Fruit fly (Drosophila melanogaster): ENCODE results near the gene Creld.

DNA sequence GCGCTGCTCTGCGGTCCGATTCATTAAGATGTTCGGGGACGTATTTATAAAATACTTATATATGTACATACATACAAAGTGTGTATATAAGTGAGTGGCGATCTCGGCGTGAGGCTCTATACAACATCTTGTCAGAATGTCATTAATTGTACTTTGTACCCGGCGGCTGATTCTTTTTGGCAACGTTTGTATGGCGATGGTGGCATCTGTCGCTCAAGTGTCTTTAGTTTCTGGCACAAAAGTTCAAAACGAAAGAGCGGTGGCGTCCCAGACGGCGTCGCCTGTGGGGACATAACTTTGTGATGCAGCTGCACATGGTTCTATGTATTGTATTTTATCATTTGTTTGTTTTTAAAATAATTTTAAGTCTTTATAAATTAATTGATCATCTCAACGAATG, 9.2 kb upstream of the Creld start:
- no peak for TF ChIP-seq CG8478 (optimal IDR thresholded peaks at IDR 0.05)
- TF ChIP-seq Dll (optimal IDR thresholded peaks at IDR 0.05) = no peak
- TF ChIP-seq usp (GFP tag; optimal IDR thresholded peaks at IDR 0.05) = no peak
- no peak for TF ChIP-seq psq (optimal IDR thresholded peaks at IDR 0.05)
- no peak for TF ChIP-seq pan (optimal IDR thresholded peaks at IDR 0.05)

Data from whole organism.